Fruit fly (Drosophila melanogaster): ENCODE results near the gene CG32638.

CG32638 gene

dm6 chrX:13136939-13137697 lies 8.5 kb upstream of the CG32638 start (continued):
- peak; percentile 74; the same call in 2 of the 3 replicates for TF ChIP-seq H15 (GFP tag; IDR thresholded peaks at IDR 0.05)
- TF ChIP-seq Hr78 (GFP tag; optimal IDR thresholded peaks at IDR 0.05) = peak in 1 of 2 experiments; percentile 62
- peak; percentile 37 for TF ChIP-seq kni (GFP tag; optimal IDR thresholded peaks at IDR 0.05)
- no peak for TF ChIP-seq CG7987 (GFP tag; optimal IDR thresholded peaks at IDR 0.05)
- TF ChIP-seq slp2 (GFP tag; optimal IDR thresholded peaks at IDR 0.05) = no peak
- peak; percentile 47 for TF ChIP-seq phol (tag; optimal IDR thresholded peaks at IDR 0.05)
- no peak for TF ChIP-seq Hr39 (optimal IDR thresholded peaks at IDR 0.05)
- no peak for TF ChIP-seq CG9876 (GFP tag; optimal IDR thresholded peaks at IDR 0.05)
- peak; percentile 10 for TF ChIP-seq az2 (GFP tag; optimal IDR thresholded peaks at IDR 0.05)
- peak; percentile 14 for TF ChIP-seq CG4424 (GFP tag; optimal IDR thresholded peaks at IDR 0.05)
- peak; percentile 54; the same call in 1 of the 3 replicates for TF ChIP-seq CG11093 (GFP tag; IDR thresholded peaks at IDR 0.05)
- no peak for TF ChIP-seq CG9817 (tag; optimal IDR thresholded peaks at IDR 0.05)
- no peak for TF ChIP-seq Atf3 (GFP tag; optimal IDR thresholded peaks at IDR 0.05)
- TF ChIP-seq CG3163 (GFP tag; optimal IDR thresholded peaks at IDR 0.05) = no peak
- peak; percentile 47; the same call in 1 of the 2 replicates for TF ChIP-seq Rx (GFP tag; IDR thresholded peaks at IDR 0.05)
- no peak for TF ChIP-seq vfl (GFP tag; optimal IDR thresholded peaks at IDR 0.05)
- no peak for TF ChIP-seq chif (GFP tag; optimal IDR thresholded peaks at IDR 0.05)
- no peak for TF ChIP-seq CG17802 (tag; optimal IDR thresholded peaks at IDR 0.05)
- no peak; the same call in 1 of the 2 replicates for TF ChIP-seq danr (GFP tag; IDR thresholded peaks at IDR 0.05)
- TF ChIP-seq CkIIα-i1 (GFP tag; IDR thresholded peaks at IDR 0.05) = no peak
- TF ChIP-seq CG2875 (GFP tag; optimal IDR thresholded peaks at IDR 0.05) = peak; percentile 27
- no peak for TF ChIP-seq luna (GFP tag; optimal IDR thresholded peaks at IDR 0.05)
- TF ChIP-seq CG6854 (GFP tag; optimal IDR thresholded peaks at IDR 0.05) = no peak
- TF ChIP-seq nerfin-2 (GFP tag; IDR thresholded peaks at IDR 0.05; ENCODE audit: partially characterized antibody) = no peak
- TF ChIP-seq CG12219 (GFP tag; optimal IDR thresholded peaks at IDR 0.05) = no peak
- peak; percentile 47 for TF ChIP-seq Sox100B (GFP tag; optimal IDR thresholded peaks at IDR 0.05)
- TF ChIP-seq pnt (GFP tag; optimal IDR thresholded peaks at IDR 0.05) = peak; percentile 17
- TF ChIP-seq CG18262 (tag; optimal IDR thresholded peaks at IDR 0.05) = peak; percentile 55
- TF ChIP-seq mam (GFP tag; optimal IDR thresholded peaks at IDR 0.05) = no peak
- no peak for TF ChIP-seq Antp (GFP tag; optimal IDR thresholded peaks at IDR 0.05)
- TF ChIP-seq CG14014 (GFP tag; IDR thresholded peaks at IDR 0.05) = peak; percentile 32; the same call in 1 of the 2 replicates
- peak; percentile 29; the same call in 1 of the 2 replicates for TF ChIP-seq CG14667 (GFP tag; IDR thresholded peaks at IDR 0.05)
- TF ChIP-seq crol (GFP tag; IDR thresholded peaks at IDR 0.05) = peak; percentile 31; the same call in 1 of the 2 replicates
- TF ChIP-seq Eip74EF (GFP tag; optimal IDR thresholded peaks at IDR 0.05) = peak in 1 of 2 experiments; percentile 45
- TF ChIP-seq Kr (GFP tag; optimal IDR thresholded peaks at IDR 0.05) = no peak
- no peak for TF ChIP-seq CG11085 (GFP tag; IDR thresholded peaks at IDR 0.05)
- TF ChIP-seq bab2 (GFP tag; optimal IDR thresholded peaks at IDR 0.05) = peak; percentile 44
- TF ChIP-seq CG31441 (GFP tag; IDR thresholded peaks at IDR 0.05) = peak; percentile 57
- no peak for TF ChIP-seq lov (optimal IDR thresholded peaks at IDR 0.05)
- TF ChIP-seq lov (GFP tag; IDR thresholded peaks at IDR 0.05) = no peak; the same call in 2 of the 3 replicates
- TF ChIP-seq CG34422 (GFP tag; IDR thresholded peaks at IDR 0.05) = peak; percentile 68; the same call in 2 of the 3 replicates
- no peak for TF ChIP-seq Dek (tag; optimal IDR thresholded peaks at IDR 0.05)
- TF ChIP-seq sug (tag; optimal IDR thresholded peaks at IDR 0.05) = no peak
- no peak for TF ChIP-seq ab (GFP tag; optimal IDR thresholded peaks at IDR 0.05)
- TF ChIP-seq Ptx1 (GFP tag; IDR thresholded peaks at IDR 0.05) = peak; percentile 74
- peak; percentile 69 for TF ChIP-seq stc (GFP tag; IDR thresholded peaks at IDR 0.05)
- TF ChIP-seq cas (GFP tag; IDR thresholded peaks at IDR 0.05) = no peak
- TF ChIP-seq CG14710 (tag; optimal IDR thresholded peaks at IDR 0.05) = peak; percentile 17
- TF ChIP-seq bsh (GFP tag; optimal IDR thresholded peaks at IDR 0.05) = peak in 1 of 2 experiments; percentile 61
- TF ChIP-seq zen2 (GFP tag; IDR thresholded peaks at IDR 0.05; ENCODE audit: partially characterized antibody) = no peak
